Worm (Caenorhabditis elegans): ENCODE results near the gene srh-56.

ce11 chrV:2795998-2796397 lies 24.3 kb downstream of the srh-56 start, which contains the start of gene F54E2.2:
- TF ChIP-seq aha-1 (tag): no peak
- TF ChIP-seq nhr-237 (tag; optimal IDR thresholded peaks at IDR 0.05): no peak
- no peak for TF ChIP-seq F26F4.8 (GFP tag; conservative IDR thresholded peaks at IDR 0.05)
- no peak for TF ChIP-seq ztf-11 (tag; optimal IDR thresholded peaks at IDR 0.05)
- TF ChIP-seq ceh-44 (GFP tag; IDR thresholded peaks at IDR 0.05): no peak
- no peak for TF ChIP-seq rbr-2 (tag; optimal IDR thresholded peaks at IDR 0.05)
- no peak for TF ChIP-seq nhr-25 (tag; optimal IDR thresholded peaks at IDR 0.05; ENCODE audit: borderline replicate concordance, insufficient read depth)
- no peak for TF ChIP-seq unc-130 (GFP tag; optimal IDR thresholded peaks at IDR 0.05)
- TF ChIP-seq fos-1 (tag; optimal IDR thresholded peaks at IDR 0.05): no peak
- TF ChIP-seq ceh-82 (tag; optimal IDR thresholded peaks at IDR 0.05): no peak
- no peak for TF ChIP-seq F44E2.7 (GFP tag; IDR thresholded peaks at IDR 0.05)
- TF ChIP-seq ceh-20 (GFP tag; IDR thresholded peaks at IDR 0.05): no peak
- no peak for TF ChIP-seq jun-1 (tag; optimal IDR thresholded peaks at IDR 0.05)
- no peak for TF ChIP-seq dpl-1 (GFP tag; optimal IDR thresholded peaks at IDR 0.05)

Data from whole organism, L4 larva.